Fruit fly (Drosophila melanogaster): ENCODE results near the gene CG5151.

CG5151 gene

DNA sequence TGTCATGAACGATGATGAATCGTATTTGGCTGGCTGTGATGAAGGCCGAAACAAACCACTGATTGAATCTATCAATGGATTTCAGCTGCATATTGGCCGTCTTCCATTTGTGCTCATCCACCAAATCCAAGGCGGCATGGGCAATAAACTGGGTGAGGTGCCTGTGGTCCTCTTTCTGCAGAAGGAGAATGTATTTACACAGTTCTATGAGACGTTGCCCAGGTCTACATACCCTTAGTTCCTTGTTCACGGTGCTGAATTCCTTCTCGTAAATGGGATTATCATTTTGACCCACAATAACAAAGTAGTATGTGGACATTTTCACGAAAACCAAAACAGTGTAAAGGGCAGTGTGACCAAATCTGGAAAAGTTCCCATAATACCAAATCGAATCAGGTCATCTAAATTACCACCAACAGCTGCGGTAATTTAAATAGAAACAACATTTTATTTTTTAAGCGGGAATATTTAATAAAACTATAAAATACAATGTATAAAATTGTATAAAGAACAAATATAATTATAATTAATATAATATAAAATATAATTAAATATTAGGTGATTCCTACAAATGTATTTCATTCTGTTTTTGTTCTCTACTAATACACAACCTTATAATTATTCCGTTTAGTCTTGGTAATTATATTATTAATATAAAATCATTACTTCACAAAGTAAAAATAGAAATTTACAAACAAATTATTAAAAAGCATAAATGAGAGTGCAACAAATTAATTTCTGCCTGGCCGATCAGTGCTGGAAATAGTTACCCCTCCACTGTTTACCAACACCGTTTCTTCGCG is 33.0 kb downstream of the CG5151 start, which contains the start of the genes Trs20 and elg1 (continued):
- no peak for TF ChIP-seq prd (optimal IDR thresholded peaks at IDR 0.05)
- TF ChIP-seq prd (GFP tag; IDR thresholded peaks at IDR 0.05): peak; percentile 45; the same call in 1 of the 3 replicates
- no peak for TF ChIP-seq repo (GFP tag; optimal IDR thresholded peaks at IDR 0.05)
- no peak for TF ChIP-seq Lim3 (GFP tag; IDR thresholded peaks at IDR 0.05)
- TF ChIP-seq shn (GFP tag; optimal IDR thresholded peaks at IDR 0.05): no peak
- TF ChIP-seq pzg (GFP tag; optimal IDR thresholded peaks at IDR 0.05): peak; percentile 46
- TF ChIP-seq slp2 (GFP tag; optimal IDR thresholded peaks at IDR 0.05): no peak
- TF ChIP-seq GATAe (GFP tag; conservative IDR thresholded peaks at IDR 0.05): no peak
- TF ChIP-seq Sry-β (GFP tag; optimal IDR thresholded peaks at IDR 0.05): no peak
- peak; percentile 85 for TF ChIP-seq CG3847 (GFP tag; IDR thresholded peaks at IDR 0.05)
- TF ChIP-seq CG1603 (tag; optimal IDR thresholded peaks at IDR 0.05): peak; percentile 43
- TF ChIP-seq CG13775 (GFP tag; optimal IDR thresholded peaks at IDR 0.05): peak; percentile 41
- TF ChIP-seq CG9727 (GFP tag; optimal IDR thresholded peaks at IDR 0.05): peak; percentile 53
- peak; percentile 7 for TF ChIP-seq gcm2 (GFP tag; optimal IDR thresholded peaks at IDR 0.05)
- TF ChIP-seq so (GFP tag; IDR thresholded peaks at IDR 0.05): no peak
- TF ChIP-seq Hey (tag; optimal IDR thresholded peaks at IDR 0.05): no peak
- peak; percentile 17; the same call in 1 of the 3 replicates for TF ChIP-seq Aef1 (GFP tag; IDR thresholded peaks at IDR 0.05)
- TF ChIP-seq zen2 (GFP tag; IDR thresholded peaks at IDR 0.05; ENCODE audit: partially characterized antibody): no peak
- TF ChIP-seq CG33213 (GFP tag; optimal IDR thresholded peaks at IDR 0.05): no peak
- peak; percentile 2 for TF ChIP-seq corto (GFP tag; optimal IDR thresholded peaks at IDR 0.05)
- no peak for TF ChIP-seq Abd-B (GFP tag; optimal IDR thresholded peaks at IDR 0.05)
- TF ChIP-seq oc (tag; optimal IDR thresholded peaks at IDR 0.05): no peak
- no peak for TF ChIP-seq CG7745 (tag; optimal IDR thresholded peaks at IDR 0.05)
- peak; percentile 74 for TF ChIP-seq D19A (tag; optimal IDR thresholded peaks at IDR 0.05)
- no peak for TF ChIP-seq usp (GFP tag; optimal IDR thresholded peaks at IDR 0.05)
- no peak for TF ChIP-seq CG3163 (GFP tag; optimal IDR thresholded peaks at IDR 0.05)
- TF ChIP-seq phol (tag; optimal IDR thresholded peaks at IDR 0.05): peak; percentile 63
- no peak for TF ChIP-seq CG13123 (GFP tag; optimal IDR thresholded peaks at IDR 0.05)
- no peak for TF ChIP-seq CG1024 (GFP tag; IDR thresholded peaks at IDR 0.05)
- no peak for TF ChIP-seq CG17186 (GFP tag; optimal IDR thresholded peaks at IDR 0.05)
- peak; percentile 11 for TF ChIP-seq Hand (GFP tag; optimal IDR thresholded peaks at IDR 0.05)
- TF ChIP-seq HLH54F (GFP tag; optimal IDR thresholded peaks at IDR 0.05): peak; percentile 21
- TF ChIP-seq ssp (GFP tag; IDR thresholded peaks at IDR 0.05): no peak
- TF ChIP-seq CG30403 (GFP tag; optimal IDR thresholded peaks at IDR 0.05): peak; percentile 45
- TF ChIP-seq aop (GFP tag; IDR thresholded peaks at IDR 0.05): no peak
- TF ChIP-seq ase (GFP tag; IDR thresholded peaks at IDR 0.05): no peak
- TF ChIP-seq CG31224 (GFP tag; IDR thresholded peaks at IDR 0.05): no peak
- no peak for TF ChIP-seq H15 (GFP tag; IDR thresholded peaks at IDR 0.05)
- TF ChIP-seq CG5953 (GFP tag; IDR thresholded peaks at IDR 0.05): no peak
- TF ChIP-seq Dip2 (GFP tag; IDR thresholded peaks at IDR 0.05): no peak
- no peak for TF ChIP-seq sc (optimal IDR thresholded peaks at IDR 0.05)
- no peak for TF ChIP-seq sc (GFP tag; optimal IDR thresholded peaks at IDR 0.05)
- 0 out of 2 replicates have a peak, but pooled peaks have one; percentile 32 for TF ChIP-seq rib (GFP tag; IDR thresholded peaks at IDR 0.05)
- TF ChIP-seq CG7839 (tag; optimal IDR thresholded peaks at IDR 0.05): peak; percentile 74
- TF ChIP-seq hbn (GFP tag; IDR thresholded peaks at IDR 0.05; ENCODE audit: partially characterized antibody): no peak
- no peak for TF ChIP-seq z (GFP tag; IDR thresholded peaks at IDR 0.05)
- TF ChIP-seq btn (GFP tag; optimal IDR thresholded peaks at IDR 0.05): no peak
- no peak for TF ChIP-seq CG18476 (GFP tag; optimal IDR thresholded peaks at IDR 0.05)
- no peak for TF ChIP-seq CG11398 (GFP tag; optimal IDR thresholded peaks at IDR 0.05)
- no peak for TF ChIP-seq CG11085 (GFP tag; IDR thresholded peaks at IDR 0.05)
- peak; percentile 42 for TF ChIP-seq CG2120 (GFP tag; optimal IDR thresholded peaks at IDR 0.05)
